Worm (Caenorhabditis elegans) whole organism, L3 larva: Measurements from ENCODE around the gene F09B9.5.

ENCODE experiments used
- R02D3.7 ChIP-seq: fragments of 150-350 bp; optimal IDR thresholded peaks from 2 replicates; lab custom pipeline; 2014; ENCODE audit warnings: missing biosample characterization, missing genetic modification characterization
- ZK546.5 ChIP-seq: sonication (generic microtip); optimal IDR thresholded peaks from 2 replicates; lab custom pipeline; 2017; ENCODE audit warnings: missing biosample characterization, missing genetic modification characterization
- aly-2 ChIP-seq: fragments of 150-350 bp; optimal IDR thresholded peaks from 2 replicates; lab custom pipeline; 2014; ENCODE audit warnings: missing biosample characterization, missing genetic modification characterization
- ama-1 ChIP-seq: fragments of 150-350 bp; optimal IDR thresholded peaks from 2 replicates; lab custom pipeline; 2018
- ceh-28 ChIP-seq: fragments of 150-350 bp; optimal IDR thresholded peaks from 2 replicates; lab custom pipeline; 2014; ENCODE audit warnings: missing biosample characterization, missing genetic modification reagents, missing genetic modification characterization
- ceh-82 ChIP-seq: fragments of 150-350 bp; optimal IDR thresholded peaks from 2 replicates; lab custom pipeline; 2014; ENCODE audit warnings: missing biosample characterization, missing genetic modification characterization
- ceh-9 ChIP-seq: sonication (generic microtip); optimal IDR thresholded peaks from 2 replicates; lab custom pipeline; 2018; ENCODE audit warnings: missing biosample characterization, missing genetic modification characterization
- daf-12 ChIP-seq: fragments of 150-350 bp; optimal IDR thresholded peaks from 2 replicates; lab custom pipeline; 2014; ENCODE audit warnings: missing biosample characterization, missing genetic modification reagents, missing genetic modification characterization
- egl-5 ChIP-seq: fragments of 150-350 bp; optimal IDR thresholded peaks from 2 replicates; lab custom pipeline; 2017; ENCODE audit warnings: missing biosample characterization, missing genetic modification reagents, missing genetic modification characterization, inconsistent platforms
- elt-1 ChIP-seq: fragments of 150-350 bp; optimal IDR thresholded peaks from 2 replicates; lab custom pipeline; 2014; ENCODE audit warnings: missing biosample characterization, missing genetic modification characterization
- elt-2 ChIP-seq: sonication (generic microtip); optimal IDR thresholded peaks from 2 replicates; lab custom pipeline; 2016; ENCODE audit warnings: missing genetic modification reagents, mild to moderate bottlenecking, missing genetic modification characterization, missing compliant biosample characterization
- elt-3 ChIP-seq, 3 experiments: fragments of 150-350 bp in 1 of 3; sonication (generic microtip) in 2 of 3; optimal IDR thresholded peaks; 2 replicates in 2 of 3; 4 replicates in 1 of 3; lab custom pipeline; 2014 to 2017; ENCODE audit warnings: missing biosample characterization in 3 of 3, missing genetic modification characterization in 3 of 3
- eor-1 ChIP-seq, 2 experiments: fragments of 150-350 bp; optimal IDR thresholded peaks; 2 replicates each; lab custom pipeline; 2014 to 2018; ENCODE audit warnings: missing biosample characterization in 2 of 2, missing genetic modification characterization in 2 of 2
- fkh-10 ChIP-seq: sonication (generic microtip); optimal IDR thresholded peaks from 2 replicates; lab custom pipeline; 2017; ENCODE audit warnings: missing biosample characterization, missing genetic modification reagents, missing genetic modification characterization
- fkh-2 ChIP-seq: fragments of 150-350 bp; optimal IDR thresholded peaks from 2 replicates; lab custom pipeline; 2014; ENCODE audit warnings: missing biosample characterization, missing genetic modification reagents, missing genetic modification characterization
- fos-1 ChIP-seq: fragments of 150-350 bp; optimal IDR thresholded peaks from 2 replicates; lab custom pipeline; 2014; ENCODE audit warnings: missing biosample characterization, missing genetic modification characterization
- hmg-11 ChIP-seq: sonication (generic microtip); optimal IDR thresholded peaks from 2 replicates; lab custom pipeline; 2016; ENCODE audit warnings: missing genetic modification characterization, missing compliant biosample characterization
- jun-1 ChIP-seq: fragments of 150-350 bp; optimal IDR thresholded peaks from 2 replicates; lab custom pipeline; 2014; ENCODE audit warnings: missing biosample characterization, missing genetic modification reagents, missing genetic modification characterization
- lin-15B ChIP-seq: fragments of 150-350 bp; optimal IDR thresholded peaks from 2 replicates; lab custom pipeline; 2014; ENCODE audit warnings: missing biosample characterization, missing genetic modification characterization
- lin-39 ChIP-seq: fragments of 150-350 bp; optimal IDR thresholded peaks from 2 replicates; lab custom pipeline; 2018; ENCODE audit warnings: missing biosample characterization, missing genetic modification reagents, missing genetic modification characterization
- lsy-12 ChIP-seq: sonication (generic microtip); optimal IDR thresholded peaks from 2 replicates; lab custom pipeline; 2016; ENCODE audit warnings: mild to moderate bottlenecking, missing genetic modification characterization, missing compliant biosample characterization
- mml-1 ChIP-seq: fragments of 150-350 bp; sonication (generic microtip); optimal IDR thresholded peaks from 3 replicates; lab custom pipeline; 2014; ENCODE audit warnings: missing biosample characterization, missing genetic modification characterization
- nfya-1 ChIP-seq: sonication (generic microtip); optimal IDR thresholded peaks from 2 replicates; lab custom pipeline; 2017; ENCODE audit warnings: missing genetic modification characterization, mild to moderate bottlenecking, missing compliant biosample characterization, antibody characterized with exemption, moderate library complexity; ENCODE audit not compliant: insufficient read depth
- nhr-11 ChIP-seq: fragments of 150-350 bp; optimal IDR thresholded peaks from 2 replicates; lab custom pipeline; 2014; ENCODE audit warnings: missing biosample characterization, missing genetic modification characterization
- nhr-12 ChIP-seq: fragments of 150-350 bp; optimal IDR thresholded peaks from 2 replicates; lab custom pipeline; 2014; ENCODE audit warnings: missing biosample characterization, missing genetic modification characterization
- nhr-23 ChIP-seq: fragments of 150-350 bp; optimal IDR thresholded peaks from 2 replicates; lab custom pipeline; 2014; ENCODE audit warnings: missing biosample characterization, missing genetic modification reagents, missing genetic modification characterization
- nhr-237 ChIP-seq: fragments of 150-350 bp; optimal IDR thresholded peaks from 2 replicates; lab custom pipeline; 2014; ENCODE audit warnings: missing biosample characterization, missing genetic modification characterization
- nhr-25 ChIP-seq: sonication (generic microtip); optimal IDR thresholded peaks from 2 replicates; lab custom pipeline; 2017; ENCODE audit warnings: missing biosample characterization, missing genetic modification characterization
- nhr-28 ChIP-seq: fragments of 150-350 bp; optimal IDR thresholded peaks from 2 replicates; lab custom pipeline; 2014; ENCODE audit warnings: missing biosample characterization, missing genetic modification characterization
- nhr-43 ChIP-seq: sonication (generic microtip); optimal IDR thresholded peaks from 2 replicates; lab custom pipeline; 2016; ENCODE audit warnings: mild to moderate bottlenecking, missing genetic modification characterization, missing compliant biosample characterization; ENCODE audit not compliant: poor library complexity, severe bottlenecking
- nhr-67 ChIP-seq: fragments of 150-350 bp; optimal IDR thresholded peaks from 2 replicates; lab custom pipeline; 2014; ENCODE audit warnings: missing biosample characterization, missing genetic modification characterization
- nhr-76 ChIP-seq: fragments of 150-350 bp; sonication (generic microtip); optimal IDR thresholded peaks from 5 replicates; lab custom pipeline; 2014; ENCODE audit warnings: missing biosample characterization, missing genetic modification characterization
- nhr-77 ChIP-seq: fragments of 150-350 bp; optimal IDR thresholded peaks from 2 replicates; lab custom pipeline; 2014; ENCODE audit warnings: missing biosample characterization, missing genetic modification characterization
- pha-4 ChIP-seq: fragments of 150-350 bp; optimal IDR thresholded peaks from 2 replicates; lab custom pipeline; 2014; ENCODE audit warnings: missing biosample characterization, missing genetic modification reagents, missing genetic modification characterization
- sea-2 ChIP-seq: fragments of 150-350 bp; sonication (generic microtip); optimal IDR thresholded peaks from 4 replicates; lab custom pipeline; 2014; ENCODE audit warnings: missing biosample characterization, missing genetic modification reagents, missing genetic modification characterization
- skn-1 ChIP-seq: fragments of 150-350 bp; optimal IDR thresholded peaks from 2 replicates; lab custom pipeline; 2014; ENCODE audit warnings: missing biosample characterization, missing genetic modification characterization
- snpc-4 ChIP-seq: fragments of 150-350 bp; optimal IDR thresholded peaks from 2 replicates; lab custom pipeline; 2014; ENCODE audit warnings: missing biosample characterization, missing genetic modification characterization
- tbx-2 ChIP-seq: sonication (generic microtip); optimal IDR thresholded peaks from 2 replicates; lab custom pipeline; 2016; ENCODE audit warnings: mild to moderate bottlenecking, missing genetic modification characterization, missing compliant biosample characterization
- unc-39 ChIP-seq: sonication (generic microtip); optimal IDR thresholded peaks from 4 replicates; lab custom pipeline; 2017; ENCODE audit warnings: missing biosample characterization, missing genetic modification characterization
- unc-62 ChIP-seq: fragments of 150-350 bp; sonication (generic microtip); optimal IDR thresholded peaks from 4 replicates; lab custom pipeline; 2014; ENCODE audit warnings: missing biosample characterization, missing genetic modification reagents, missing genetic modification characterization
- zag-1 ChIP-seq: fragments of 150-350 bp; optimal IDR thresholded peaks from 2 replicates; lab custom pipeline; 2014; ENCODE audit warnings: missing biosample characterization, missing genetic modification characterization
- ztf-11 ChIP-seq: fragments of 150-350 bp; optimal IDR thresholded peaks from 2 replicates; lab custom pipeline; 2014; ENCODE audit warnings: missing biosample characterization, missing genetic modification characterization
- ztf-4 ChIP-seq: fragments of 150-350 bp; optimal IDR thresholded peaks from 2 replicates; lab custom pipeline; 2014; ENCODE audit warnings: missing biosample characterization, missing genetic modification characterization

F09B9.5 gene

DNA sequence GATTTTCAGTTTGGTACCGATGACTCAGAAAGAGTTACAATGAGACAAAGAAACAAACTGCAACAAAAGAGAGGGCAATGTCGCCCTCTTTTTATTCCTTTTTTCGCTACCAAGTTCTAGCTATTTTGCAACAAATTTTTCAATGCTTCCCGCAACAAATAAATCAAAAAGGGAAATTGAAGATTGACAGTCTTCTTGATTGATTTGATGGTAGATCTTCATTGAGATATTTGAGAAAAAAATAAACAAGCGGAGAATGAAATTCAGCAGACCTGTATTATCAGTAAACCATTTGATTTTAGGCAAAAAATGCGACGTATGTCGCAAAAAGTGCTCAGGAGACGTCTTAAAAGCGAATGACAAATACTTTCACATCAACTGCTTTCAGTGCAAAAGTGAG lies 7.4 kb upstream of the F09B9.5 start:
- TF ChIP-seq unc-62: peak; percentile 92
- peak; percentile 54 for TF ChIP-seq nhr-25
- TF ChIP-seq nhr-12 (tag; lab: Kevin White, UChicago): no peak

DNA sequence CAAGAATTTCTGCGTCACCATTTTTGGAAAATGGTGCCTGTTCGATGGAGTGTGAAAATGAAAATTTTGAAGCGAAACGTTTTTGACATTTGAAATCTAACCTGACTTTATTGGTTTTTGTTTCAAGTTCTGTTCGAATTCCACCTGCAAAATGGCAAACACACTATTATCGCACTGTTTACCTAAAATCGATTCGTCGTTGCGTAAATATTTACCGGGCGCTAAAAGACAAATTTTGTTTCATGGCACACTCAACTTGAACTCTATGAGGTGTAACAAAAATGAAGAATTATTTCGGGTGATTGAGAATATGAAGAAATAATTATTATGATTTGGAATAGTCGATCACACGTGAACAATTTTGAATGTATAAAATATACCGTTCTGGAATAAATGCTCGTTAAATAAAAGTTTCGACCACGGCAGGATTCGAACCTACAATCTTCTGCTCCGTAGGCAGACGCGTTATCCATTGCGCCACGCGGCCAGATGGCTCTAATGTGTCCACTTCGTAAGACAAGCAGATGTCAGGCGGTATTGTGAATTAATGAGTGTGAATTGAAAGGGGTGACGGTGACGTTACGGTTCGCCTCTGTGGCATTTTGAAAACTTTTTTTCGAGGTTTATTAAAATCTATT lies 6.3 kb upstream of the F09B9.5 start:
- TF ChIP-seq nhr-43 (peak; percentile 45), elt-2 (peak; percentile 24), pha-4 (peak; percentile 97), fos-1 (tag; lab: Kevin White, UChicago) (no peak), lin-15B (no peak)
- TF ChIP-seq, all 47 proteins: peak for 3

DNA sequence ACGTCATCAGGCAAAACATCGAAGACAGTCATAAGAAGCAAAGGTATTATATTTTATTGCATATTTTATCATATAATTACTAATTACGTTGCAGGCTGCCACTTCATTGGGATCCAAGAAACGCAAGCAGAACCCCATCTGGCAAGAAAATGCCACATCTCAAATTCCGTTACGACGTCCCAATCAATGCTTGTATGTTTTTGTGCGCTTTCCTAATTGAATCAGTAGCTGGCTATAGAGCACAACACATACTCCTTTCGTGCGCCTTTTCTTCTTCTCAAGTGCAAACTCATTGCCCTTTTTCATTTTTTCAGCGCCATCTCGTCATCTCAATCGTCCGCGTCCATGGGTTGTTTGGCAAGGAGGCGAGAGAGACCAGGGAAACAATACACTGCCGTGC lies 3.7 kb upstream of the F09B9.5 start:
- TF ChIP-seq eor-1 (tag; optimal IDR thresholded peaks at IDR 0.05; lab: Kevin White, UChicago) (no peak), zag-1 (tag; lab: Kevin White, UChicago) (no peak), ZK546.5 (tag; lab: Kevin White, UChicago) (no peak), hmg-11 (no peak), lin-39 (tag; lab: Kevin White, UChicago) (no peak), nhr-237 (tag; lab: Kevin White, UChicago) (no peak), pha-4 (no peak)
- TF ChIP-seq, all 47 proteins: peak for 0

DNA sequence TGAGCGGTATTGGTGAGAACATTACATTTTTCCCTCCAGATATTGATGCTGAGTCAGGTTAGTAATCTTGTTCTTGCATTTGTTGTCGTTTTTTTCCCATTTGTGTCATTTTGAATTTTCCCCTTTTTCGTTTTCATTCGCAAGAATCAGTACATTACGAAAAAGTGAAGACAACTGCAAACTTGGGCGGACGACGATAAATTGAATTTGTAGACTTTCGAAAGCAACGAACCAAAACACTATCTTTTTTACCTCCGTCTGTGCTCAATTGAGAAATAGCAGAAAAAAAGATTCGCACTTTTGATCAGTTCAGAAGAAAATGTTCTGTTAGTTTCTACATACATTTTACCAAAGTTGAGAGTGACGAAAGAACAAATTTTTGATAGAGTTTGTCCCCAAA lies 510 bp downstream of the F09B9.5 start:
- no peak for TF ChIP-seq ceh-9 (tag; lab: Kevin White, UChicago)
- TF ChIP-seq fkh-10 (GFP tag; lab: Kevin White, UChicago): peak; percentile 40
- no peak for TF ChIP-seq sea-2 (GFP tag; lab: Kevin White, UChicago)
- no peak for TF ChIP-seq nfya-1 (tag; lab: Kevin White, UChicago)
- TF ChIP-seq, all 47 proteins: peak for 1

DNA sequence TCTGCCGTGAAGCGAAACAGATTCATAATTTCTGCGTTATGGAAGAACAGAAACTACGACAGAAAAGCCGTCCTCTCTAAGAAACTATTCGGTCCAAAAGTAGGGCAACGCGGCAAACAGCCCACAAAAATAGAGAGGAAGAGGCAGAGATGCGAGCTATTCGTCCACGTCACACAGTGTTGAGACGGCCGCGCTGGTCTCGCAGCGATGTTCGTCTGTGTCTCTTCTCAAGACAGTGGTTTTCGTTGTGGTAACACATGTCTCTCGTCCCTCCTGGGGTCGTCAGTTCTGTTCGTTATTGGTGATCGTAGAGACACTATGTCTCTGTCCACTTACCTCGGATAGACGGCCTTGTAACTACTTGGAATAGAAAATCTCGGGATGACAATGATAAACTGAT lies 4.1 kb downstream of the F09B9.5 start, which contains the start of gene erd-2.1:
Gene erd-2.1 (minus strand): TSS at position 114 of the 400 bp plus-strand sequence.
- TF ChIP-seq R02D3.7 (tag; lab: Kevin White, UChicago): no peak
- TF ChIP-seq ama-1 (lab: Kevin White, UChicago): peak; percentile 69
- TF ChIP-seq elt-2: peak; percentile 52
- TF ChIP-seq skn-1 (tag; lab: Kevin White, UChicago): no peak
- no peak for TF ChIP-seq ztf-11 (tag; lab: Kevin White, UChicago)
- peak; percentile 75 for TF ChIP-seq lin-39 (tag; lab: Kevin White, UChicago)
- TF ChIP-seq pha-4: peak; percentile 69
- TF ChIP-seq nhr-23 (tag; lab: Kevin White, UChicago): peak; percentile 89
- no peak for TF ChIP-seq ztf-4
- TF ChIP-seq nhr-25: peak; percentile 57
- peak; percentile 2 for TF ChIP-seq snpc-4
- TF ChIP-seq eor-1 (tag; optimal IDR thresholded peaks at IDR 0.05; lab: Kevin White, UChicago): no peak
- TF ChIP-seq tbx-2: peak; percentile 20
- no peak for TF ChIP-seq nhr-28 (tag; lab: Kevin White, UChicago)
- no peak for TF ChIP-seq elt-1
- no peak for TF ChIP-seq nhr-77 (tag; lab: Kevin White, UChicago)
- no peak for TF ChIP-seq ceh-82 (tag; lab: Kevin White, UChicago)
- TF ChIP-seq nfya-1 (tag; lab: Kevin White, UChicago): peak; percentile 95
- no peak for TF ChIP-seq sea-2 (GFP tag; lab: Kevin White, UChicago)
- TF ChIP-seq lin-15B: peak; percentile 57
- no peak for TF ChIP-seq ZK546.5 (tag; lab: Kevin White, UChicago)
- no peak for TF ChIP-seq zag-1 (tag; lab: Kevin White, UChicago)
- peak; percentile 75 for TF ChIP-seq hmg-11
- no peak for TF ChIP-seq mml-1 (tag; lab: Kevin White, UChicago)
- TF ChIP-seq fkh-2 (tag; lab: Kevin White, UChicago): no peak
- no peak for TF ChIP-seq nhr-11 (tag; lab: Kevin White, UChicago)
- no peak for TF ChIP-seq fos-1 (tag; lab: Kevin White, UChicago)
- TF ChIP-seq egl-5 (tag; lab: Kevin White, UChicago): peak; percentile 69
- no peak for TF ChIP-seq daf-12 (tag; lab: Kevin White, UChicago)
- peak; percentile 2 for TF ChIP-seq lsy-12 (tag; lab: Kevin White, UChicago)
- TF ChIP-seq unc-39 (tag; lab: Kevin White, UChicago): no peak
- TF ChIP-seq nhr-237 (tag; lab: Kevin White, UChicago): no peak
- TF ChIP-seq nhr-12 (tag; lab: Kevin White, UChicago): no peak
- peak; percentile 40 for TF ChIP-seq ceh-28 (tag; lab: Kevin White, UChicago)
- peak; percentile 58 for TF ChIP-seq nhr-43
- no peak for TF ChIP-seq elt-3 (tag; optimal IDR thresholded peaks at IDR 0.05; lab: Kevin White, UChicago)
- no peak for TF ChIP-seq ceh-9 (tag; lab: Kevin White, UChicago)
- no peak for TF ChIP-seq aly-2 (tag; lab: Kevin White, UChicago)
- TF ChIP-seq nhr-67: no peak
- no peak for TF ChIP-seq nhr-76
- TF ChIP-seq jun-1 (tag; lab: Kevin White, UChicago): no peak
- TF ChIP-seq fkh-10 (GFP tag; lab: Kevin White, UChicago): no peak
- TF ChIP-seq unc-62: no peak
